Fruit fly (Drosophila melanogaster) Kc167 (cell line): ENCODE results near the gene Pex10.

Experiments
- Myc ChIP-seq: fragments of >200 bp; optimal IDR thresholded peaks from 2 replicates; lab custom pipeline; 2017; ENCODE audit warnings: missing external identifiers
- h ChIP-seq: fragments of >200 bp; optimal IDR thresholded peaks from 3 replicates; lab custom pipeline; 2018; ENCODE audit warnings: missing external identifiers
- insv ChIP-seq: fragments of >200 bp; optimal IDR thresholded peaks from 3 replicates; lab custom pipeline; 2018; ENCODE audit warnings: missing external identifiers
- psq ChIP-seq: fragments of >200 bp; optimal IDR thresholded peaks from 2 replicates; lab custom pipeline; 2017; ENCODE audit warnings: missing external identifiers
- ttk ChIP-seq: sonication (Bioruptor generic); optimal IDR thresholded peaks from 2 replicates; lab custom pipeline; 2017; ENCODE audit warnings: missing external identifiers

- TF ChIP-seq Myc, result no peak
- no peak for TF ChIP-seq h
- no peak for TF ChIP-seq psq
- TF ChIP-seq insv (lab: Kevin White, UChicago), result no peak
- TF ChIP-seq ttk, result no peak
Observed at dm6 chr3L:1553193-1553592, 4.8 kb upstream of the Pex10 start, which contains the start of gene Pcyt2.
